Fruit fly (Drosophila melanogaster): Measurements from ENCODE around the gene Nepl15.

The Nepl15 gene

dm6 chr3R:22781412-22781811 is 15.4 kb upstream of the Nepl15 start (continued):
- TF ChIP-seq CG2199 (GFP tag; IDR thresholded peaks at IDR 0.05) (0 out of 3 replicates have a peak, but pooled peaks have one; percentile 29), Meics (GFP tag; optimal IDR thresholded peaks at IDR 0.05) (no peak), Hmr (GFP tag; optimal IDR thresholded peaks at IDR 0.05) (peak; percentile 20), NFAT (GFP tag; IDR thresholded peaks at IDR 0.05) (peak; percentile 60; the same call in 1 of the 2 replicates), lbe (GFP tag; optimal IDR thresholded peaks at IDR 0.05) (peak; percentile 62), CG5180 (GFP tag; optimal IDR thresholded peaks at IDR 0.05) (no peak), CG13624 (GFP tag; optimal IDR thresholded peaks at IDR 0.05) (no peak), dimm (GFP tag; IDR thresholded peaks at IDR 0.05) (no peak), Mes4 (GFP tag; optimal IDR thresholded peaks at IDR 0.05) (no peak), Lpt (GFP tag; optimal IDR thresholded peaks at IDR 0.05) (no peak), Stat92E (GFP tag; optimal IDR thresholded peaks at IDR 0.05) (peak in 1 of 3 experiments; percentile 36), Dll (GFP tag; IDR thresholded peaks at IDR 0.05; ENCODE audit: partially characterized antibody) (no peak), CG13287 (GFP tag; IDR thresholded peaks at IDR 0.05; ENCODE audit: partially characterized antibody) (peak; percentile 9; the same call in 1 of the 2 replicates), Asciz (GFP tag; optimal IDR thresholded peaks at IDR 0.05) (no peak), Taf1 (GFP tag; IDR thresholded peaks at IDR 0.05) (no peak), E2f2 (GFP tag; IDR thresholded peaks at IDR 0.05) (peak; percentile 33), C15 (GFP tag; IDR thresholded peaks at IDR 0.05) (no peak), Dad (GFP tag; optimal IDR thresholded peaks at IDR 0.05) (no peak), H15 (GFP tag; IDR thresholded peaks at IDR 0.05) (no peak), CHES-1-like (GFP tag; optimal IDR thresholded peaks at IDR 0.05) (peak; percentile 2), Doc2 (GFP tag; IDR thresholded peaks at IDR 0.05) (no peak), CG30403 (GFP tag; optimal IDR thresholded peaks at IDR 0.05) (no peak), lmd (GFP tag; IDR thresholded peaks at IDR 0.05) (no peak), CG9817 (tag; optimal IDR thresholded peaks at IDR 0.05) (no peak), Ptx1 (GFP tag; IDR thresholded peaks at IDR 0.05) (no peak), dysf (GFP tag; IDR thresholded peaks at IDR 0.05) (0 out of 3 replicates have a peak, but pooled peaks have one; percentile 19), bsh (GFP tag; optimal IDR thresholded peaks at IDR 0.05) (peak in 1 of 2 experiments; percentile 14), crol (GFP tag; IDR thresholded peaks at IDR 0.05) (no peak), kah (GFP tag; optimal IDR thresholded peaks at IDR 0.05) (peak; percentile 17), CG31224 (GFP tag; IDR thresholded peaks at IDR 0.05) (no peak), hth (optimal IDR thresholded peaks at IDR 0.05) (no peak), gcm (GFP tag; optimal IDR thresholded peaks at IDR 0.05) (peak; percentile 2), CG17802 (tag; optimal IDR thresholded peaks at IDR 0.05) (no peak), CG3995 (GFP tag; optimal IDR thresholded peaks at IDR 0.05) (no peak), CG18011 (GFP tag; optimal IDR thresholded peaks at IDR 0.05) (no peak), ac (GFP tag; optimal IDR thresholded peaks at IDR 0.05) (no peak), B-H2 (GFP tag; optimal IDR thresholded peaks at IDR 0.05) (peak; percentile 39), CG8944 (GFP tag; optimal IDR thresholded peaks at IDR 0.05) (no peak), az2 (GFP tag; optimal IDR thresholded peaks at IDR 0.05) (no peak), CG15073 (GFP tag; optimal IDR thresholded peaks at IDR 0.05) (no peak), CG17359 (tag; optimal IDR thresholded peaks at IDR 0.05) (peak; percentile 2), Drgx (GFP tag; IDR thresholded peaks at IDR 0.05) (peak; percentile 80), peb (GFP tag; IDR thresholded peaks at IDR 0.05) (no peak), tap (tag; optimal IDR thresholded peaks at IDR 0.05) (no peak), fru (optimal IDR thresholded peaks at IDR 0.05) (no peak), Sox102F (GFP tag; optimal IDR thresholded peaks at IDR 0.05) (no peak), Blimp-1 (GFP tag; optimal IDR thresholded peaks at IDR 0.05) (peak; percentile 29), Six4 (GFP tag; optimal IDR thresholded peaks at IDR 0.05) (no peak), emc (GFP tag; optimal IDR thresholded peaks at IDR 0.05) (no peak), ems (GFP tag; optimal IDR thresholded peaks at IDR 0.05) (no peak), CG10959 (GFP tag; IDR thresholded peaks at IDR 0.05) (no peak), dati (GFP tag; IDR thresholded peaks at IDR 0.05) (no peak)
